Worm (Caenorhabditis elegans): Measurements from ENCODE around the gene swt-5.

swt-5 gene

ce11 chrV:9503152-9503817 lies 2.1 kb downstream of the swt-5 start:
- TF ChIP-seq elt-1 (tag; optimal IDR thresholded peaks at IDR 0.05; ENCODE audit: borderline replicate concordance, insufficient read depth) (no peak), lin-32 (GFP tag; optimal IDR thresholded peaks at IDR 0.05) (peak; percentile 87), ceh-43 (GFP tag; optimal IDR thresholded peaks at IDR 0.05) (peak; percentile 89), zip-8 (tag; optimal IDR thresholded peaks at IDR 0.05) (no peak), nhr-12 (tag; optimal IDR thresholded peaks at IDR 0.05) (peak; percentile 27), ceh-83 (GFP tag; optimal IDR thresholded peaks at IDR 0.05) (peak; percentile 94), sptf-1 (tag; optimal IDR thresholded peaks at IDR 0.05) (peak; percentile 95), bed-3 (GFP tag; optimal IDR thresholded peaks at IDR 0.05) (peak; percentile 82), mab-5 (tag; optimal IDR thresholded peaks at IDR 0.05) (no peak), unc-39 (tag; optimal IDR thresholded peaks at IDR 0.05) (no peak), mls-2 (tag; optimal IDR thresholded peaks at IDR 0.05) (peak; percentile 96), lin-13 (tag; optimal IDR thresholded peaks at IDR 0.05) (peak; percentile 31), blmp-1 (tag; optimal IDR thresholded peaks at IDR 0.05) (no peak), ces-1 (GFP tag; optimal IDR thresholded peaks at IDR 0.05) (peak; percentile 67), M03D4.4 (tag; optimal IDR thresholded peaks at IDR 0.05) (peak; percentile 93), hlh-1 (tag; optimal IDR thresholded peaks at IDR 0.05) (peak; percentile 40), ceh-39 (tag; optimal IDR thresholded peaks at IDR 0.05) (no peak), tbx-8 (GFP tag; optimal IDR thresholded peaks at IDR 0.05) (peak; percentile 84), nhr-28 (tag; optimal IDR thresholded peaks at IDR 0.05) (no peak), pha-4 (tag; optimal IDR thresholded peaks at IDR 0.05) (no peak), nhr-237 (tag; optimal IDR thresholded peaks at IDR 0.05) (no peak), lsy-2 (tag; optimal IDR thresholded peaks at IDR 0.05) (no peak), mep-1 (tag; optimal IDR thresholded peaks at IDR 0.05) (peak; percentile 62), elt-3 (tag; optimal IDR thresholded peaks at IDR 0.05) (no peak), unc-62 (GFP tag; optimal IDR thresholded peaks at IDR 0.05) (no peak), snpc-4 (tag; optimal IDR thresholded peaks at IDR 0.05) (no peak), ztf-11 (tag; optimal IDR thresholded peaks at IDR 0.05) (no peak), ham-2 (GFP tag; optimal IDR thresholded peaks at IDR 0.05) (peak; percentile 93), nhr-2 (tag; optimal IDR thresholded peaks at IDR 0.05) (no peak), flh-1 (GFP tag; optimal IDR thresholded peaks at IDR 0.05) (peak; percentile 68), drap-1 (GFP tag; optimal IDR thresholded peaks at IDR 0.05) (peak; percentile 92), cnd-1 (tag; optimal IDR thresholded peaks at IDR 0.05) (peak; percentile 88), sem-2 (GFP tag; optimal IDR thresholded peaks at IDR 0.05) (peak; percentile 88), nhr-76 (tag; optimal IDR thresholded peaks at IDR 0.05) (no peak), unc-120 (tag; optimal IDR thresholded peaks at IDR 0.05; ENCODE audit: poor library complexity, severe bottlenecking) (peak; percentile 91)

- TF ChIP-seq unc-39 (tag; optimal IDR thresholded peaks at IDR 0.05) (no peak), mep-1 (tag; optimal IDR thresholded peaks at IDR 0.05) (no peak), lin-32 (GFP tag; optimal IDR thresholded peaks at IDR 0.05) (no peak), ces-1 (GFP tag; optimal IDR thresholded peaks at IDR 0.05) (no peak), pha-4 (tag; optimal IDR thresholded peaks at IDR 0.05) (no peak), ceh-39 (tag; optimal IDR thresholded peaks at IDR 0.05) (no peak), mab-5 (tag; optimal IDR thresholded peaks at IDR 0.05) (no peak), nhr-28 (tag; optimal IDR thresholded peaks at IDR 0.05) (no peak), unc-62 (GFP tag; optimal IDR thresholded peaks at IDR 0.05) (no peak), lsy-2 (tag; optimal IDR thresholded peaks at IDR 0.05) (no peak), nhr-237 (tag; optimal IDR thresholded peaks at IDR 0.05) (no peak), hlh-1 (tag; optimal IDR thresholded peaks at IDR 0.05) (no peak), cnd-1 (tag; optimal IDR thresholded peaks at IDR 0.05) (no peak), nhr-76 (tag; optimal IDR thresholded peaks at IDR 0.05) (no peak), zip-8 (tag; optimal IDR thresholded peaks at IDR 0.05) (no peak), nhr-12 (tag; optimal IDR thresholded peaks at IDR 0.05) (no peak)
Observed at ce11 chrV:9504474-9504960, 3.3 kb downstream of the swt-5 start, which contains the start of gene haao-1. TSS of gene haao-1 (plus strand) at chrV:9504910.

ce11 chrV:9506931-9507330 lies 5.7 kb downstream of the swt-5 start:
- TF ChIP-seq nhr-28 (tag; optimal IDR thresholded peaks at IDR 0.05) = no peak
- no peak for TF ChIP-seq elt-3 (tag; optimal IDR thresholded peaks at IDR 0.05)
- TF ChIP-seq bed-3 (GFP tag; optimal IDR thresholded peaks at IDR 0.05) = no peak
- no peak for TF ChIP-seq unc-62 (GFP tag; optimal IDR thresholded peaks at IDR 0.05)
- TF ChIP-seq mls-2 (tag; optimal IDR thresholded peaks at IDR 0.05) = no peak
- no peak for TF ChIP-seq unc-39 (tag; optimal IDR thresholded peaks at IDR 0.05)
- TF ChIP-seq mep-1 (tag; optimal IDR thresholded peaks at IDR 0.05) = no peak
- TF ChIP-seq sem-2 (GFP tag; optimal IDR thresholded peaks at IDR 0.05) = no peak
- no peak for TF ChIP-seq snpc-4 (tag; optimal IDR thresholded peaks at IDR 0.05)
